Worm (Caenorhabditis elegans) whole organism, late embryonic: Measurements from ENCODE around the gene E02H9.6.

Experiments
- ceh-14 ChIP-seq: sonication (generic microtip); optimal IDR thresholded peaks from 2 replicates; lab custom pipeline; 2016; ENCODE audit warnings: missing genotype, missing genetic modification characterization, missing compliant biosample characterization
- nhr-11 ChIP-seq: fragments of 150-350 bp; optimal IDR thresholded peaks from 2 replicates; lab custom pipeline; 2014; ENCODE audit warnings: missing biosample characterization, missing genetic modification characterization

- TF ChIP-seq nhr-11 (tag; lab: Kevin White, UChicago), result no peak
- TF ChIP-seq ceh-14 (tag; lab: Kevin White, UChicago), result no peak
These were observed 42.2 kb upstream of the E02H9.6 start for ce11 chrIII:2393666-2394154.
